Worm (Caenorhabditis elegans): ENCODE results near the gene ZC204.12.

ce11 chrII:1654917-1655316, 2.2 kb downstream of the ZC204.12 start, which contains the start of gene btb-12:
- no peak for TF ChIP-seq skn-1 (tag; optimal IDR thresholded peaks at IDR 0.05)
- no peak for TF ChIP-seq efl-3 (GFP tag; optimal IDR thresholded peaks at IDR 0.05)
- no peak for TF ChIP-seq nhr-12 (tag; optimal IDR thresholded peaks at IDR 0.05)
- TF ChIP-seq ama-1 (optimal IDR thresholded peaks at IDR 0.05): no peak
- TF ChIP-seq nhr-85 (tag): no peak
- TF ChIP-seq unc-62 (GFP tag; optimal IDR thresholded peaks at IDR 0.05): no peak
- no peak for TF ChIP-seq mdl-1 (tag; optimal IDR thresholded peaks at IDR 0.05)
- no peak for TF ChIP-seq unc-130 (tag; optimal IDR thresholded peaks at IDR 0.05)

Measured in whole organism, L1 larva.